Fruit fly (Drosophila melanogaster) whole organism, prepupa: ENCODE measurements around the gene CG31793.
A peak's percentile ranks its signal among the peaks of the same experiment; 100 is the strongest.

Source experiments
- CG10631 ChIP-seq: fragments of 200-800 bp; sonication (Bioruptor generic); optimal IDR thresholded peaks from 2 replicates; lab custom pipeline; 2016; ENCODE audit warnings: missing biosample characterization, missing genetic modification characterization
- CG10669 ChIP-seq: fragments of 200-800 bp; sonication (Bioruptor generic); optimal IDR thresholded peaks from 3 replicates; lab custom pipeline; 2018; ENCODE audit warnings: missing biosample characterization, mild to moderate bottlenecking, missing genetic modification characterization, moderate library complexity
- CG11762 ChIP-seq: fragments of 200-800 bp; sonication (Bioruptor generic); optimal IDR thresholded peaks from 3 replicates; lab custom pipeline; 2016; ENCODE audit warnings: missing biosample characterization, missing genetic modification characterization; ENCODE audit not compliant: insufficient read depth
- CG6163 ChIP-seq: fragments of 200-800 bp; sonication (Bioruptor generic); IDR thresholded peaks from 3 replicates; pipeline ENCODE4 v1.3.6; 2022; ENCODE audit warnings: missing biosample characterization, missing genetic modification characterization
- CG6792 ChIP-seq: fragments of 200-800 bp; sonication (Bioruptor generic); optimal IDR thresholded peaks from 3 replicates; lab custom pipeline; 2016; ENCODE audit warnings: missing biosample characterization, missing genetic modification characterization
- CG6854 ChIP-seq: fragments of 200-800 bp; sonication (Bioruptor generic); optimal IDR thresholded peaks from 2 replicates; lab custom pipeline; 2017; ENCODE audit warnings: missing biosample characterization, mild to moderate bottlenecking, missing genetic modification characterization
- CG8119 ChIP-seq: fragments of 200-800 bp; sonication (Bioruptor generic); IDR thresholded peaks from 3 replicates; pipeline ENCODE4 v1.3.6; 2022; ENCODE audit warnings: missing biosample characterization, missing genetic modification characterization
- Eip78C ChIP-seq: fragments of 200-800 bp; sonication (Bioruptor generic); peaks from one replicate; lab custom pipeline; 2016; ENCODE audit warnings: missing biosample characterization, missing genetic modification characterization
- Eip93F ChIP-seq: fragments of 200-800 bp; sonication (Bioruptor generic); optimal IDR thresholded peaks from 2 replicates; lab custom pipeline; 2016; ENCODE audit warnings: missing biosample characterization, mild to moderate bottlenecking, missing genetic modification characterization
- Ets21C ChIP-seq: fragments of 200-800 bp; sonication (Bioruptor generic); optimal IDR thresholded peaks from 3 replicates; lab custom pipeline; 2016; ENCODE audit warnings: missing biosample characterization, missing genetic modification characterization
- Ets96B ChIP-seq: fragments of 200-800 bp; optimal IDR thresholded peaks from 2 replicates; lab custom pipeline; 2019; ENCODE audit warnings: missing biosample characterization, mild to moderate bottlenecking, missing genetic modification characterization, moderate library complexity
- Gug ChIP-seq: fragments of 200-800 bp; sonication (Bioruptor generic); IDR thresholded peaks from 2 replicates; pipeline ENCODE4 v1.3.6; 2022; ENCODE audit warnings: missing biosample characterization, missing genetic modification characterization
- Hr39 ChIP-seq: fragments of 200-800 bp; sonication (Bioruptor generic); optimal IDR thresholded peaks from 2 replicates; lab custom pipeline; 2016; ENCODE audit warnings: missing biosample characterization, missing genetic modification characterization
- OdsH ChIP-seq: fragments of 200-800 bp; sonication (Bioruptor generic); optimal IDR thresholded peaks from 3 replicates; lab custom pipeline; 2016; ENCODE audit warnings: missing biosample characterization, missing genetic modification characterization
- Smox ChIP-seq: fragments of 200-800 bp; sonication (Bioruptor generic); optimal IDR thresholded peaks from 3 replicates; lab custom pipeline; 2016; ENCODE audit warnings: missing biosample characterization, missing genetic modification characterization
- achi ChIP-seq: fragments of 200-800 bp; sonication (Bioruptor generic); optimal IDR thresholded peaks from 3 replicates; lab custom pipeline; 2016; ENCODE audit warnings: missing biosample characterization, missing genetic modification characterization
- dac ChIP-seq: fragments of 200-800 bp; sonication (Bioruptor generic); optimal IDR thresholded peaks from 2 replicates; lab custom pipeline; 2017; ENCODE audit warnings: missing biosample characterization, mild to moderate bottlenecking, missing genetic modification characterization
- esn ChIP-seq: fragments of 200-800 bp; sonication (Bioruptor generic); optimal IDR thresholded peaks from 2 replicates; lab custom pipeline; 2016; ENCODE audit warnings: missing biosample characterization, mild to moderate bottlenecking, missing genetic modification characterization, moderate library complexity
- net ChIP-seq: fragments of 200-800 bp; sonication (Bioruptor generic); optimal IDR thresholded peaks from 3 replicates; lab custom pipeline; 2016; ENCODE audit warnings: missing biosample characterization, missing genetic modification characterization
- topi ChIP-seq: fragments of 200-800 bp; sonication (Bioruptor generic); optimal IDR thresholded peaks from 3 replicates; lab custom pipeline; 2016; ENCODE audit warnings: missing biosample characterization, missing genetic modification characterization
- vri ChIP-seq: fragments of 200-800 bp; sonication (Bioruptor generic); optimal IDR thresholded peaks from 3 replicates; lab custom pipeline; 2016; ENCODE audit warnings: missing biosample characterization, mild to moderate bottlenecking, missing genetic modification characterization

The CG31793 gene

dm6 chr2L:19054516-19054887, 51.3 kb downstream of the CG31793 start:
- no peak for TF ChIP-seq Ets21C (GFP tag; lab: Kevin White, UChicago)
- no peak for TF ChIP-seq Ets96B (tag; lab: Kevin White, UChicago)
- no peak for TF ChIP-seq Eip78C (GFP tag; lab: Kevin White, UChicago)
- TF ChIP-seq CG11762: no peak
- no peak for TF ChIP-seq Gug (GFP tag; lab: Robert Waterston, UW)
- no peak for TF ChIP-seq CG10669 (GFP tag; lab: Kevin White, UChicago)
- 0 out of 3 replicates have a peak, but pooled peaks have one; percentile 8 for TF ChIP-seq CG8119
- no peak for TF ChIP-seq CG6792
- no peak for TF ChIP-seq net
- TF ChIP-seq CG6163: peak; percentile 5; the same call in 1 of the 3 replicates
- no peak for TF ChIP-seq topi (GFP tag; lab: Kevin White, UChicago)

dm6 chr2L:19057799-19058198, 54.6 kb downstream of the CG31793 start:
- no peak for TF ChIP-seq CG6854
- TF ChIP-seq esn (GFP tag; lab: Kevin White, UChicago): no peak
- no peak for TF ChIP-seq Smox (GFP tag; lab: Kevin White, UChicago)
- no peak for TF ChIP-seq topi (GFP tag; lab: Kevin White, UChicago)
- TF ChIP-seq Hr39: no peak
- no peak for TF ChIP-seq OdsH (GFP tag; lab: Kevin White, UChicago)
- no peak for TF ChIP-seq dac (GFP tag; lab: Kevin White, UChicago)
- no peak for TF ChIP-seq vri
- no peak for TF ChIP-seq CG10669 (GFP tag; lab: Kevin White, UChicago)
- TF ChIP-seq CG10631 (GFP tag; lab: Kevin White, UChicago): no peak
- no peak for TF ChIP-seq achi (GFP tag; lab: Kevin White, UChicago)
- no peak for TF ChIP-seq Gug (GFP tag; lab: Robert Waterston, UW)
- TF ChIP-seq Eip93F (GFP tag; lab: Kevin White, UChicago): no peak
- TF ChIP-seq, all 60 proteins: peak for 0
